Worm (Caenorhabditis elegans): ENCODE results near the gene fbxa-15.
A peak's percentile ranks its signal among the peaks of the same experiment; 100 is the strongest.
"Not testable (repeated sequence)": the region's sequence is repeated elsewhere in the genome, so short reads cannot be mapped to it uniquely, and the experiment has no call there.

Gene fbxa-15

DNA sequence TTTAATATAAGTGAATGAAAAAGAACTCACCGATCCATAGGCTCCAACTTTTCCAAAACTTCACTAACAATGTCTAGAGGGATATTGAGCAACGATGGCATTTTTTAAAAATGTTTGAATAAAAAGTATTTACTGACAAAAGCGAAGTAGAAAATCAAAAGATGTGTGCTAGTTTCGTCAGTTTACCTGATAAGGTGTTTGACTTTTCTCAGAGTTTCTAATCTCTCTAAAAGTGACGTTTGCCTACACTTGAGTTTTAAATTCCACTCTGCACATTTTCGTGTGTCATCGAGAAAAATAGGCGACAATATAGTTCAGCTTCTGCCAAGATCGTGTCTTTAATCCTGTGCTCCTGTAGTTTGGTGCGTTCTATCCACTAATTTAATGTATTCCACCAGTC lies at the start of gene fbxa-15:
Gene fbxa-15, minus strand, starts transcription at position 101 of the 400 bp plus-strand sequence.
- no peak for TF ChIP-seq nhr-11 (tag; optimal IDR thresholded peaks at IDR 0.05)
- peak; percentile 9 for TF ChIP-seq elt-2 (tag; optimal IDR thresholded peaks at IDR 0.05)
- peak; percentile 1 for TF ChIP-seq pqm-1 (tag; optimal IDR thresholded peaks at IDR 0.05)
- no peak for TF ChIP-seq jun-1 (tag; optimal IDR thresholded peaks at IDR 0.05)

DNA sequence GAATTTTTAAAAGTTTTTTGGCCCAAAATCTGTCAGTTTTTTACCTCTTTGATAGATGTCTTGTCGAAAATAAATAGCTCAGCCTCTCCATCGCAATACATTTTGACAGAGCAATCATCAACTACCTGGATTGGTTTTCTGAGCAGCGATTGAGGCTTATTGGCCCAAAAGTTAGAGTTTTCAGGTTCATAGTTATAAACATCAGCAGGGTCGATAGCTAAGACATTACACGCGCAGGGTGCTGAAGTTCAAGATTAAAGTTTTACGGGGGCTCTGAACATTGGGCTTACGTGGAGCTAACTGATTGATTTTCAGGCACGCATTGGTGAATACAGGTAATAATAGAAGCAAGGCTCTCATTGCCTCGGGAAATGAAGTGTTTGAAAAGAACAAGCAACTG lies 38.2 kb upstream of the fbxa-15 start, which contains the start of gene Y82E9BR.9:
Gene Y82E9BR.9, minus strand, starts transcription at position 101 of the 400 bp plus-strand sequence.
- TF ChIP-seq lsy-12 (tag; optimal IDR thresholded peaks at IDR 0.05) = no peak
- TF ChIP-seq nhr-77 (tag; optimal IDR thresholded peaks at IDR 0.05) = no peak

DNA sequence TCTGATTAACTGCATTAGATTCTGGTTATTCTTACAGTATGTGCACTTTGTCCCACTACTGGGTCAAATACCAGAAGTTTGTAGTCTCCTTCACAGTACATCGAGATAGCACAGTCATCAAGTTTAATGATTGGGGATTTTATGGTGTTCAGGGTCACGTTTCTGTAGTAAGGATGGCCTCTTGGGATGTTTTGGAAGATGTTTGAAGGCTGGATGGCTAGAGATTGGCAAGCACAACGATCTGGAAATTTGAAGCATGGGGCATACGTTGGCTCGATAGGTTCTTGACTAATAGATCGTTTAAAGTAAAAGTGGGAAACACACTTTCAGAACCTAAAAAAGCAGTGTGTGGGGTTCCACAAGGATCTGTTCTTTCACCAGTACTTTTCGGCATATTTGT lies 36.5 kb upstream of the fbxa-15 start, which contains the start of gene Y82E9BR.8:
Gene Y82E9BR.8, minus strand, starts transcription at position 101 of the 400 bp plus-strand sequence.
- not testable (repeated sequence) for TF ChIP-seq fkh-10 (GFP tag; optimal IDR thresholded peaks at IDR 0.05); nfya-1 (tag; optimal IDR thresholded peaks at IDR 0.05; ENCODE audit: insufficient read depth); lin-39 (tag; optimal IDR thresholded peaks at IDR 0.05)

DNA sequence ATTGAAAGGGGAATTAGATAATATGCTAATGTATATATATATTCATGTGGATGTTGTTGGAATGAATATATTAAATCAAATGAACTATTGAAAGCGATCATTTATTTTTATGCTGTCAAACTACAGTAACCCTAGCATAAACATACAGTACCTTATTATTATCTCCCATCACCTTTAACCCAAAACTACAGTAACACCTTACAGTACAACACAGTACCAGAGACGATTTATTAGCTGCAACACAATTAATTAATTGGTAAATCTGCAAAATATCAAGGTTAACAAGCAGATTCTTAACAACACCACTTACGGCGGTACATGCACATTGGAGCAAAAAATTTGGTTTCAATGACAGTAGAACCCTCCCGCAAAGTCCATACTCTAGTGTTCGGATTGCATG lies 33.9 kb upstream of the fbxa-15 start, which contains the start of gene Y82E9BL.1:
Gene Y82E9BL.1, minus strand, starts transcription at position 101 of the 400 bp plus-strand sequence.
- TF ChIP-seq pqm-1 (tag; optimal IDR thresholded peaks at IDR 0.05) = no peak
- TF ChIP-seq nhr-23 (tag; optimal IDR thresholded peaks at IDR 0.05) = no peak
- TF ChIP-seq fos-1 (tag; optimal IDR thresholded peaks at IDR 0.05) = no peak
- no peak for TF ChIP-seq fkh-10 (GFP tag; optimal IDR thresholded peaks at IDR 0.05)
- TF ChIP-seq tbx-2 (tag; optimal IDR thresholded peaks at IDR 0.05) = no peak

DNA sequence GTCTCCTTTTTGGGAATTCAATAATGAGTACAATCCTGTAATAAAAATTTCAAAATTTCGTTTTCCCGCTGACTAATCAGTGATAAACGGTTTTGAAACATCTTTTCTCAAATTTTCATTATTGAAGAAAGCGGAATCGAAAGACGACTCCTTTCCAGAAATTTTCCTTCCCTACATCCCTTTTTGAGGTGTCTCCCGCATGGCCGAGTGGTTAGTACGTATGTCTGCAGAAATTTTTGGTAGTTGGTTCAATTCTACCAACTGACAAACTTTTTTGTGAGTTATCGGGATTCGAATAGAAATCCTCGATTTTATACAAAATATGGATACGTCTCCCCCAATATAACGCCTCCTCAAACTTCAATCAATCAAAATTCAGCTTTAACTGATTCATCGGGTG lies 33.1 kb upstream of the fbxa-15 start:
- TF ChIP-seq mml-1 (tag; optimal IDR thresholded peaks at IDR 0.05) (no peak), ceh-16 (tag; optimal IDR thresholded peaks at IDR 0.05) (no peak), ama-1 (optimal IDR thresholded peaks at IDR 0.05) (no peak)

DNA sequence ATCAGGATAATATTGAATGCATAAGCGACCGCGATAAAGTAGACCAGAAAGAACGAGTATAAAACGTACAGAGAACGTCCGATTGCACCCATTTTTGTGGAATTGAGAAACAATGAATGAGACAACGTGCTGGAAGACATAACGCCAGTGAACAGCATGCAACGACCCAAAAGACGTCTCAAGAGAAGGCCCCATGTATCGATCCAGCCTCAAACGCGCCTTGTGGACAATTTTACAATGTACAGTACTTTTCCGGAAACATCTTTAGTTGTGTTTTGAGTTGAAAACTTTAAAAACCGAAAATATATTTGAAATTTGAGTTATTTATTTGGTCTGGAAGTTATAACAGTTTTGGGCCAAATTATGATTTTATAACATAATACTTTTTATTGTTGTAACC lies 29.3 kb upstream of the fbxa-15 start, which contains the start of gene Y82E9BL.3:
Gene Y82E9BL.3, minus strand, starts transcription at position 101 of the 400 bp plus-strand sequence.
- TF ChIP-seq ztf-11 (tag; optimal IDR thresholded peaks at IDR 0.05) (no peak), ceh-9 (tag; optimal IDR thresholded peaks at IDR 0.05) (no peak), elt-1 (tag; optimal IDR thresholded peaks at IDR 0.05) (no peak)

DNA sequence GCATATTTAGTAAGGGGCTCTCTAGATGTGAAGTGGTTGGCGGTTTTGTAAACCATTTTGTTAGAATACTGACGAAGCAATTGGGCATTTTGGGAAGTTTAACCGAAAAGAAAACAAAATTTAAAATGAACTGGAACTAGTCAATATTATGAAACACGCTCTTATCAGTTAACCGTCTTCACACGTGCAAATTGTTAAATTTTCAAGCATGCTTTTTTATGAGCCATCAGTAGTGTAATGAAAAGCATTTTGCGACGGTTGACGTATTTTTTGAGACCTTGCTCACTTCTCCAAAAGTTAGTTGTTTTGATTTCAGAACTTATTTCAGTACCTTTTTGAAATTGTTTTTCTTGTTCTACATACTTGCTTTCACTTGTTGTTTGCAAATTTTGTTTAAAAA lies 27.9 kb upstream of the fbxa-15 start, which contains the start of gene fbxa-25:
Gene fbxa-25, minus strand, starts transcription at position 138 of the 400 bp plus-strand sequence.
- TF ChIP-seq elt-2 (tag; optimal IDR thresholded peaks at IDR 0.05) = peak; percentile 38
- no peak for TF ChIP-seq pha-4 (tag; optimal IDR thresholded peaks at IDR 0.05)
- TF ChIP-seq fkh-10 (GFP tag; optimal IDR thresholded peaks at IDR 0.05) = no peak
- no peak for TF ChIP-seq tbx-2 (tag; optimal IDR thresholded peaks at IDR 0.05)
- TF ChIP-seq nhr-237 (tag; optimal IDR thresholded peaks at IDR 0.05) = no peak
- TF ChIP-seq elt-3 (tag; optimal IDR thresholded peaks at IDR 0.05) = no peak
- TF ChIP-seq ztf-4 (tag; optimal IDR thresholded peaks at IDR 0.05) = no peak

DNA sequence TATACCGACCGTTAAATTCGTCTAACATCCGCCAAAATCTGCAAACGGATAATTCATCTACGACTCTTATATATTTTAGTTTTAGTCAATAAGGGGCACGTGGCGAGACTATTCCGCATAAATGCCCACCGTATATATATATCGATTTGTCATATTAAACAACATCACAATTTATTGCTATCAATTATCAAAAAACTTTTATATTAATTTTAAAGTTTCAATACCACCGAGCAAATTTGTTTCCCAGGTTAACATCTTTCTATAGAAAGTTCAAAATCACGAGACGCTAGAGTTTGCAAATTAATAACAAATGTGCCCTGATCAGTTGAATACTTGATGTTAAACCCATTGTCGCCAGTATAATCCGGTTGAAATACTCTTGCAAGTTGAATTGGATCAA lies 26.1 kb upstream of the fbxa-15 start, which contains the start of gene Y82E9BL.5:
Gene Y82E9BL.5, minus strand, starts transcription at position 101 of the 400 bp plus-strand sequence.
- no peak for TF ChIP-seq elt-1 (tag; optimal IDR thresholded peaks at IDR 0.05)
- no peak for TF ChIP-seq lsy-12 (tag; optimal IDR thresholded peaks at IDR 0.05)

DNA sequence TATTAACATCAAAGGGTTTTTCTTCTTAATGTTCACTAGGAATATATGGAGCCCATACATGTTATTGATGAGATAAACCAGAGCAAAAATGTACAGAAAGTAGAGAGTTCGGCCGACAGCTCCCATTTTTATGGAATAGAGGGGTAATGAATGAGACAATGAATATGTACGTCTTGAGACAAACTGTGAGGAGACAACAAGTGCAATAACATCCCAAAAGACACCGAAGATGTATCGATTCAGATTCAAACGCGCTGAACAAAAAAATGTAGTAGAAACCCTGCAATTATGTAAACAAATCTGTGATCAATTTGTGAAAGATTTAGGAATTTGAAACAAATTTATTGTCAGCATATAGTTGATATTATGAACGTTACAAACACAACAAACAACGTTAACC lies 25.5 kb upstream of the fbxa-15 start:
- no peak for TF ChIP-seq ceh-16 (tag; optimal IDR thresholded peaks at IDR 0.05)
- no peak for TF ChIP-seq ceh-82 (tag; optimal IDR thresholded peaks at IDR 0.05)
- TF ChIP-seq pha-4 (tag; optimal IDR thresholded peaks at IDR 0.05) = no peak
- TF ChIP-seq nhr-28 (tag; optimal IDR thresholded peaks at IDR 0.05) = no peak
- TF ChIP-seq elt-3 (tag; optimal IDR thresholded peaks at IDR 0.05) = no peak
- no peak for TF ChIP-seq ZK546.5 (tag; optimal IDR thresholded peaks at IDR 0.05)
- no peak for TF ChIP-seq nhr-77 (tag; optimal IDR thresholded peaks at IDR 0.05)
- TF ChIP-seq nfya-1 (tag; optimal IDR thresholded peaks at IDR 0.05; ENCODE audit: insufficient read depth) = no peak
- no peak for TF ChIP-seq aly-2 (tag; optimal IDR thresholded peaks at IDR 0.05)
- no peak for TF ChIP-seq nhr-23 (tag; optimal IDR thresholded peaks at IDR 0.05)
- TF ChIP-seq tbx-2 (tag; optimal IDR thresholded peaks at IDR 0.05) = no peak
- no peak for TF ChIP-seq eor-1 (tag; optimal IDR thresholded peaks at IDR 0.05)
- no peak for TF ChIP-seq elt-2 (tag; optimal IDR thresholded peaks at IDR 0.05)
- TF ChIP-seq nhr-237 (tag; optimal IDR thresholded peaks at IDR 0.05) = no peak
- TF ChIP-seq nhr-25 (tag; optimal IDR thresholded peaks at IDR 0.05) = no peak
- no peak for TF ChIP-seq nhr-76 (tag; optimal IDR thresholded peaks at IDR 0.05)
- TF ChIP-seq egl-27 (tag; optimal IDR thresholded peaks at IDR 0.05) = no peak
- TF ChIP-seq fkh-10 (GFP tag; optimal IDR thresholded peaks at IDR 0.05) = no peak
